Fruit fly (Drosophila melanogaster) whole organism, embryonic: Measurements from ENCODE around the gene CG13056.

Experiments used
- CG11247 ChIP-seq: fragments of 200-800 bp; sonication (Bioruptor generic); IDR thresholded peaks from 2 replicates; pipeline ENCODE4 v1.3.6; 2022; ENCODE audit warnings: missing biosample characterization, missing genetic modification characterization
- CG11398 ChIP-seq: fragments of 200-800 bp; sonication (Bioruptor generic); optimal IDR thresholded peaks from 2 replicates; lab custom pipeline; 2016; ENCODE audit warnings: missing biosample characterization, missing genetic modification characterization
- CG12299 ChIP-seq: fragments of 200-800 bp; sonication (Bioruptor generic); optimal IDR thresholded peaks from 2 replicates; lab custom pipeline; 2018; ENCODE audit warnings: missing biosample characterization, mild to moderate bottlenecking, missing genetic modification characterization
- CG12744 ChIP-seq: fragments of 200-800 bp; sonication (Bioruptor generic); optimal IDR thresholded peaks from 2 replicates; lab custom pipeline; 2016; ENCODE audit warnings: missing biosample characterization, missing genetic modification characterization
- CG13775 ChIP-seq: fragments of 200-800 bp; sonication (Bioruptor generic); optimal IDR thresholded peaks from 3 replicates; lab custom pipeline; 2017; ENCODE audit warnings: missing biosample characterization, mild to moderate bottlenecking, missing genetic modification characterization
- CG15601 ChIP-seq: fragments of 200-800 bp; sonication (Bioruptor generic); optimal IDR thresholded peaks from 3 replicates; lab custom pipeline; 2019; ENCODE audit warnings: missing biosample characterization, mild to moderate bottlenecking, missing genetic modification characterization, moderate library complexity
- CG17612 ChIP-seq: fragments of 200-800 bp; sonication (Bioruptor generic); IDR thresholded peaks from 2 replicates; pipeline ENCODE4 v1.3.6; 2022; ENCODE audit warnings: missing biosample characterization, missing genetic modification characterization
- CG1792 ChIP-seq: fragments of 200-800 bp; sonication (Bioruptor generic); optimal IDR thresholded peaks from 2 replicates; lab custom pipeline; 2016; ENCODE audit warnings: missing biosample characterization, missing genetic modification characterization
- CG18599 ChIP-seq: fragments of 200-800 bp; sonication (Bioruptor generic); optimal IDR thresholded peaks from 3 replicates; lab custom pipeline; 2017; ENCODE audit warnings: missing biosample characterization, missing genetic modification characterization, mild to moderate bottlenecking, moderate library complexity, missing genetic modification reagents
- CG34422 ChIP-seq: fragments of 200-800 bp; sonication (Bioruptor generic); IDR thresholded peaks from 3 replicates; pipeline ENCODE4 v1.3.6; 2022; ENCODE audit warnings: missing biosample characterization, missing genetic modification characterization
- CG3995 ChIP-seq: fragments of 200-800 bp; sonication (Bioruptor generic); optimal IDR thresholded peaks from 3 replicates; lab custom pipeline; 2016; ENCODE audit warnings: missing biosample characterization, missing genetic modification characterization
- CG6175 ChIP-seq: fragments of 200-800 bp; sonication (Bioruptor generic); IDR thresholded peaks from 3 replicates; pipeline ENCODE4 v1.3.6; 2022; ENCODE audit warnings: missing biosample characterization, missing genetic modification characterization
- CG6254 ChIP-seq: fragments of 200-800 bp; sonication (Bioruptor generic); optimal IDR thresholded peaks from 3 replicates; lab custom pipeline; 2017; ENCODE audit warnings: mild to moderate bottlenecking, missing biosample characterization, missing genetic modification reagents, missing genetic modification characterization
- CG6813 ChIP-seq: fragments of 200-800 bp; sonication (Bioruptor generic); optimal IDR thresholded peaks from 2 replicates; lab custom pipeline; 2017; ENCODE audit warnings: missing biosample characterization, missing genetic modification characterization, mild to moderate bottlenecking, moderate library complexity, missing genetic modification reagents
- CG8290 ChIP-seq, 3 experiments: fragments of 200-800 bp; sonication (Bioruptor generic); optimal IDR thresholded peaks; 2 replicates each; lab custom pipeline; 2016 to 2019; ENCODE audit warnings: missing biosample characterization in 3 of 3, missing genetic modification characterization in 3 of 3, mild to moderate bottlenecking in 2 of 3, moderate library complexity in 1 of 3
- CG8765 ChIP-seq: fragments of 200-800 bp; sonication (Bioruptor generic); IDR thresholded peaks from 2 replicates; pipeline ENCODE4 v1.3.6; 2022; ENCODE audit warnings: missing biosample characterization, missing genetic modification characterization
- CkIIα-i1 ChIP-seq: fragments of 200-800 bp; sonication (Bioruptor generic); IDR thresholded peaks from 2 replicates; pipeline ENCODE4 v1.3.6; 2022; ENCODE audit warnings: missing biosample characterization, missing genetic modification characterization
- D ChIP-seq, 2 experiments: fragments of 200-800 bp in 1 of 2; fragments of >200 bp in 1 of 2; sonication (Bioruptor generic) in 1 of 2; optimal IDR thresholded peaks; 2 replicates in 1 of 2; 3 replicates in 1 of 2; lab custom pipeline; 2017; ENCODE audit warnings: mild to moderate bottlenecking in 1 of 2, missing biosample characterization in 1 of 2, missing genetic modification characterization in 1 of 2, missing genetic modification reagents in 1 of 2
- Dbx ChIP-seq: fragments of 200-800 bp; sonication (Bioruptor generic); IDR thresholded peaks from 3 replicates; pipeline ENCODE4 v1.3.6; 2022; ENCODE audit warnings: missing biosample characterization, missing genetic modification characterization
- Dek ChIP-seq: fragments of 200-800 bp; sonication (Bioruptor generic); optimal IDR thresholded peaks from 3 replicates; lab custom pipeline; 2019; ENCODE audit warnings: missing biosample characterization, mild to moderate bottlenecking, missing genetic modification characterization, moderate library complexity
- Drgx ChIP-seq: fragments of 200-800 bp; sonication (Bioruptor generic); IDR thresholded peaks from 2 replicates; pipeline ENCODE4 v1.3.6; 2022; ENCODE audit warnings: missing biosample characterization, missing genetic modification characterization
- HLH4C ChIP-seq: fragments of 200-800 bp; sonication (Bioruptor generic); IDR thresholded peaks from 3 replicates; pipeline ENCODE4 v1.3.6; 2022; ENCODE audit warnings: missing biosample characterization, missing genetic modification characterization; ENCODE audit not compliant: partially characterized antibody
- Hmr ChIP-seq: fragments of 200-800 bp; sonication (Bioruptor generic); optimal IDR thresholded peaks from 3 replicates; lab custom pipeline; 2017; ENCODE audit warnings: mild to moderate bottlenecking, missing biosample characterization, missing genetic modification reagents, missing genetic modification characterization
- MESR4 ChIP-seq: fragments of 200-800 bp; sonication (Bioruptor generic); optimal IDR thresholded peaks from 2 replicates; lab custom pipeline; 2018; ENCODE audit warnings: missing biosample characterization, mild to moderate bottlenecking, missing genetic modification characterization, moderate library complexity
- Med ChIP-seq: fragments of 200-800 bp; sonication (Bioruptor generic); peaks from one replicate; lab custom pipeline; 2016; ENCODE audit warnings: missing biosample characterization, missing genetic modification characterization, mild to moderate bottlenecking, inconsistent platforms, moderate library complexity
- amos ChIP-seq: fragments of 200-800 bp; sonication (Bioruptor generic); IDR thresholded peaks from 2 replicates; pipeline ENCODE4 v1.3.6; 2022; ENCODE audit warnings: missing biosample characterization, missing genetic modification characterization; ENCODE audit not compliant: partially characterized antibody
- cg ChIP-seq: fragments of 200-800 bp; sonication (Bioruptor generic); optimal IDR thresholded peaks from 3 replicates; lab custom pipeline; 2019; ENCODE audit warnings: missing biosample characterization, mild to moderate bottlenecking, missing genetic modification characterization, moderate library complexity
- crp ChIP-seq, 2 experiments: fragments of 200-800 bp; sonication (Bioruptor generic); optimal IDR thresholded peaks; 2 replicates in 1 of 2; 3 replicates in 1 of 2; lab custom pipeline; 2017; ENCODE audit warnings: missing biosample characterization in 2 of 2, missing genetic modification characterization in 2 of 2, mild to moderate bottlenecking in 1 of 2, moderate library complexity in 1 of 2
- ewg ChIP-seq: fragments of 200-800 bp; sonication (Bioruptor generic); optimal IDR thresholded peaks from 3 replicates; lab custom pipeline; 2017; ENCODE audit warnings: mild to moderate bottlenecking, missing biosample characterization, missing genetic modification reagents, missing genetic modification characterization
- eyg ChIP-seq: fragments of 200-800 bp; sonication (Bioruptor generic); optimal IDR thresholded peaks from 3 replicates; lab custom pipeline; 2016; ENCODE audit warnings: missing biosample characterization, missing genetic modification characterization
- gfzf ChIP-seq: fragments of 200-800 bp; sonication (Bioruptor generic); optimal IDR thresholded peaks from 2 replicates; lab custom pipeline; 2016; ENCODE audit warnings: missing biosample characterization, mild to moderate bottlenecking, missing genetic modification characterization, moderate library complexity
- lilli ChIP-seq: fragments of 200-800 bp; sonication (Bioruptor generic); optimal IDR thresholded peaks from 3 replicates; lab custom pipeline; 2016; ENCODE audit warnings: missing biosample characterization, missing genetic modification characterization
- lmd ChIP-seq: fragments of 200-800 bp; sonication (Bioruptor generic); IDR thresholded peaks from 2 replicates; pipeline ENCODE4 v1.3.6; 2022; ENCODE audit warnings: missing biosample characterization, missing genetic modification characterization
- mirr ChIP-seq: fragments of 200-800 bp; sonication (Bioruptor generic); optimal IDR thresholded peaks from 3 replicates; lab custom pipeline; 2018; ENCODE audit warnings: missing biosample characterization, mild to moderate bottlenecking, missing genetic modification characterization
- nom ChIP-seq: fragments of 200-800 bp; sonication (Bioruptor generic); optimal IDR thresholded peaks from 2 replicates; lab custom pipeline; 2017; ENCODE audit warnings: missing biosample characterization, missing genetic modification characterization, mild to moderate bottlenecking, moderate library complexity, missing genetic modification reagents
- pita ChIP-seq: fragments of 200-800 bp; sonication (Bioruptor generic); optimal IDR thresholded peaks from 2 replicates; lab custom pipeline; 2017; ENCODE audit warnings: missing biosample characterization, mild to moderate bottlenecking, missing genetic modification characterization
- pnt ChIP-seq: fragments of 200-800 bp; sonication (Bioruptor generic); optimal IDR thresholded peaks from 3 replicates; lab custom pipeline; 2016; ENCODE audit warnings: missing biosample characterization, missing genetic modification characterization
- prd ChIP-seq, 3 experiments: fragments of >200 bp in 2 of 3; fragments of 200-800 bp in 1 of 3; sonication (Bioruptor generic) in 1 of 3; optimal IDR thresholded peaks in 2 of 3; IDR thresholded peaks in 1 of 3; 2 replicates in 2 of 3; 3 replicates in 1 of 3; pipeline versions ENCODE4 v1.3.6 to Lab custom; 2017 to 2022; ENCODE audit warnings: missing biosample characterization in 1 of 3, missing genetic modification characterization in 1 of 3
- pum ChIP-seq: fragments of 200-800 bp; sonication (Bioruptor generic); optimal IDR thresholded peaks from 2 replicates; lab custom pipeline; 2016; ENCODE audit warnings: missing biosample characterization, missing genetic modification characterization
- pzg ChIP-seq: fragments of 200-800 bp; sonication (Bioruptor generic); optimal IDR thresholded peaks from 3 replicates; lab custom pipeline; 2018; ENCODE audit warnings: missing biosample characterization, mild to moderate bottlenecking, missing genetic modification characterization, moderate library complexity
- shn ChIP-seq: fragments of 200-800 bp; sonication (Bioruptor generic); optimal IDR thresholded peaks from 3 replicates; lab custom pipeline; 2016; ENCODE audit warnings: missing biosample characterization, missing genetic modification characterization
- sima ChIP-seq: fragments of 200-800 bp; sonication (Bioruptor generic); optimal IDR thresholded peaks from 2 replicates; lab custom pipeline; 2016; ENCODE audit warnings: missing biosample characterization, missing genetic modification characterization
- so ChIP-seq: fragments of 200-800 bp; sonication (Bioruptor generic); IDR thresholded peaks from 3 replicates; pipeline ENCODE4 v1.3.6; 2022; ENCODE audit warnings: missing biosample characterization, missing genetic modification characterization
- sob ChIP-seq: fragments of 200-800 bp; sonication (Bioruptor generic); IDR thresholded peaks from 2 replicates; pipeline ENCODE4 v1.3.6; 2022; ENCODE audit warnings: missing biosample characterization, missing genetic modification characterization
- tin ChIP-seq: fragments of 200-800 bp; sonication (Bioruptor generic); optimal IDR thresholded peaks from 3 replicates; lab custom pipeline; 2016; ENCODE audit warnings: missing biosample characterization, missing genetic modification characterization
- unc-4 ChIP-seq: fragments of 200-800 bp; sonication (Bioruptor generic); IDR thresholded peaks from 2 replicates; pipeline ENCODE4 v1.3.6; 2022; ENCODE audit warnings: missing biosample characterization, missing genetic modification characterization; ENCODE audit not compliant: partially characterized antibody
- yki ChIP-seq: fragments of >200 bp; optimal IDR thresholded peaks from 3 replicates; lab custom pipeline; 2018
- zf30C ChIP-seq: fragments of 200-800 bp; sonication (Bioruptor generic); optimal IDR thresholded peaks from 3 replicates; lab custom pipeline; 2018; ENCODE audit warnings: missing biosample characterization, mild to moderate bottlenecking, missing genetic modification characterization

Gene CG13056

dm6 chr3L:16381184-16381797 lies 48.2 kb downstream of the CG13056 start, which contains the start of gene Agpat4 (continued):
- TF ChIP-seq tin (no peak), unc-4 (GFP tag; lab: Robert Waterston, UW) (no peak), cg (GFP tag; lab: Kevin White, UChicago) (peak; percentile 64), HLH4C (GFP tag; lab: Robert Waterston, UW) (peak; percentile 55; the same call in 1 of the 3 replicates), CG6175 (GFP tag; lab: Robert Waterston, UW) (no peak), shn (GFP tag; lab: Kevin White, UChicago) (no peak), prd (optimal IDR thresholded peaks at IDR 0.05; lab: Kevin White, UChicago) (no peak), prd (GFP tag; IDR thresholded peaks at IDR 0.05; lab: Robert Waterston, UW) (no peak), yki (lab: Kevin White, UChicago) (no peak), CG13775 (GFP tag; lab: Kevin White, UChicago) (no peak), CG3995 (no peak), sima (GFP tag; lab: Kevin White, UChicago) (no peak), gfzf (GFP tag; lab: Kevin White, UChicago) (peak; percentile 87), Hmr (peak; percentile 34), so (GFP tag; lab: Robert Waterston, UW) (no peak), CG34422 (GFP tag; lab: Robert Waterston, UW) (peak; percentile 68; the same call in 1 of the 3 replicates), lmd (GFP tag; lab: Robert Waterston, UW) (no peak), zf30C (GFP tag; lab: Kevin White, UChicago) (no peak), ewg (no peak), D (optimal IDR thresholded peaks at IDR 0.05; lab: Kevin White, UChicago) (no peak), D (GFP tag; optimal IDR thresholded peaks at IDR 0.05; lab: Kevin White, UChicago) (no peak), CG1792 (GFP tag; lab: Kevin White, UChicago) (no peak), CG6254 (GFP tag; lab: Kevin White, UChicago) (no peak), CG12744 (GFP tag; lab: Kevin White, UChicago) (no peak), Med (peak; percentile 2), CkIIα-i1 (GFP tag; lab: Robert Waterston, UW) (no peak), CG12299 (tag; lab: Kevin White, UChicago) (no peak), sob (peak; percentile 4; the same call in 1 of the 2 replicates), eyg (GFP tag; lab: Kevin White, UChicago) (no peak), amos (GFP tag; lab: Robert Waterston, UW) (peak; percentile 44; the same call in 1 of the 2 replicates), pzg (GFP tag; lab: Kevin White, UChicago) (peak; percentile 67), CG8765 (no peak), Drgx (GFP tag; lab: Robert Waterston, UW) (no peak), CG11247 (no peak), Dek (tag; lab: Kevin White, UChicago) (peak; percentile 28), CG11398 (GFP tag; lab: Kevin White, UChicago) (no peak), CG18599 (GFP tag; lab: Kevin White, UChicago) (no peak), MESR4 (GFP tag; lab: Kevin White, UChicago) (no peak), lilli (GFP tag; lab: Kevin White, UChicago) (no peak), Dbx (0 out of 3 replicates have a peak, but pooled peaks have one; percentile 3), CG17612 (GFP tag; lab: Robert Waterston, UW) (no peak), CG15601 (tag; lab: Kevin White, UChicago) (no peak), pum (no peak), crp (GFP tag; optimal IDR thresholded peaks at IDR 0.05; lab: Kevin White, UChicago) (peak in 1 of 2 experiments; percentile 74), pnt (GFP tag; lab: Kevin White, UChicago) (no peak), CG6813 (GFP tag; lab: Kevin White, UChicago) (no peak), CG8290 (GFP tag; optimal IDR thresholded peaks at IDR 0.05; lab: Kevin White, UChicago) (peak; percentile 84), CG8290 (tag; optimal IDR thresholded peaks at IDR 0.05; lab: Kevin White, UChicago) (peak; percentile 61 to 76), pita (GFP tag; lab: Kevin White, UChicago) (no peak), mirr (peak; percentile 87), nom (GFP tag; lab: Kevin White, UChicago) (no peak)
